Worm (Caenorhabditis elegans) whole organism, L1 larva: Measurements from ENCODE around the gene pdzd-8.

Source experiments
- aly-2 ChIP-seq: fragments of 150-350 bp; optimal IDR thresholded peaks from 2 replicates; lab custom pipeline; 2014; ENCODE audit warnings: missing biosample characterization, missing genetic modification characterization
- blmp-1 ChIP-seq: fragments of 150-350 bp; optimal IDR thresholded peaks from 2 replicates; lab custom pipeline; 2014; ENCODE audit warnings: missing biosample characterization, missing genetic modification characterization
- elt-2 ChIP-seq: sonication (generic microtip); optimal IDR thresholded peaks from 2 replicates; lab custom pipeline; 2016; ENCODE audit warnings: missing genetic modification characterization, mild to moderate bottlenecking, inconsistent platforms, missing compliant biosample characterization, missing genetic modification reagents
- lin-13 ChIP-seq: fragments of 150-350 bp; optimal IDR thresholded peaks from 2 replicates; lab custom pipeline; 2014; ENCODE audit warnings: missing biosample characterization, missing genetic modification reagents, missing genetic modification characterization
- lin-14 ChIP-seq: fragments of 200-800 bp; sonication (Bioruptor generic); optimal IDR thresholded peaks from 2 replicates; lab custom pipeline; 2018; ENCODE audit warnings: mild to moderate bottlenecking, missing genetic modification characterization, moderate library complexity, missing compliant biosample characterization
- lsy-2 ChIP-seq, 2 experiments: fragments of 150-350 bp; optimal IDR thresholded peaks; 2 replicates each; lab custom pipeline; 2014; ENCODE audit warnings: missing biosample characterization in 2 of 2, missing genetic modification characterization in 2 of 2
- mab-9 ChIP-seq: fragments of 200-800 bp; sonication (Bioruptor generic); IDR thresholded peaks from 2 replicates; pipeline ENCODE4 v1.3.6; 2022; ENCODE audit warnings: missing genetic modification reagents, missing genetic modification characterization, missing compliant biosample characterization
- nhr-237 ChIP-seq: fragments of 150-350 bp; optimal IDR thresholded peaks from 2 replicates; lab custom pipeline; 2014; ENCODE audit warnings: missing biosample characterization, missing genetic modification characterization
- skn-1 ChIP-seq: fragments of 150-350 bp; optimal IDR thresholded peaks from 2 replicates; lab custom pipeline; 2014; ENCODE audit warnings: missing biosample characterization, missing genetic modification characterization
- sptf-1 ChIP-seq: fragments of 150-350 bp; optimal IDR thresholded peaks from 2 replicates; lab custom pipeline; 2014; ENCODE audit warnings: missing biosample characterization, missing genetic modification characterization
- unc-62 ChIP-seq: fragments of 150-350 bp; optimal IDR thresholded peaks from 2 replicates; lab custom pipeline; 2014; ENCODE audit warnings: missing biosample characterization, missing genetic modification reagents, missing genetic modification characterization
- ztf-4 ChIP-seq: fragments of 150-350 bp; optimal IDR thresholded peaks from 2 replicates; lab custom pipeline; 2014; ENCODE audit warnings: missing biosample characterization, missing genetic modification characterization

- TF ChIP-seq blmp-1 (tag; lab: Kevin White, UChicago) (no peak), lin-14 (GFP tag; lab: Kevin White, UChicago) (no peak), sptf-1 (tag; lab: Kevin White, UChicago) (no peak), mab-9 (no peak), skn-1 (tag; lab: Kevin White, UChicago) (no peak), lin-13 (GFP tag; lab: Kevin White, UChicago) (no peak), nhr-237 (tag; lab: Kevin White, UChicago) (no peak), aly-2 (tag; lab: Kevin White, UChicago) (no peak), unc-62 (no peak), ztf-4 (tag; lab: Kevin White, UChicago) (no peak), elt-2 (tag; lab: Kevin White, UChicago) (no peak), lsy-2 (tag; optimal IDR thresholded peaks at IDR 0.05; lab: Kevin White, UChicago) (no peak)
Measured at ce11 chrIV:8984566-8984965, 9.2 kb downstream of the pdzd-8 start, which contains the start of gene nstp-1.
